Worm (Caenorhabditis elegans): ENCODE results near the gene Y6E2A.5.
A peak's percentile ranks its signal among the peaks of the same experiment; 100 is the strongest.

Gene Y6E2A.5

DNA sequence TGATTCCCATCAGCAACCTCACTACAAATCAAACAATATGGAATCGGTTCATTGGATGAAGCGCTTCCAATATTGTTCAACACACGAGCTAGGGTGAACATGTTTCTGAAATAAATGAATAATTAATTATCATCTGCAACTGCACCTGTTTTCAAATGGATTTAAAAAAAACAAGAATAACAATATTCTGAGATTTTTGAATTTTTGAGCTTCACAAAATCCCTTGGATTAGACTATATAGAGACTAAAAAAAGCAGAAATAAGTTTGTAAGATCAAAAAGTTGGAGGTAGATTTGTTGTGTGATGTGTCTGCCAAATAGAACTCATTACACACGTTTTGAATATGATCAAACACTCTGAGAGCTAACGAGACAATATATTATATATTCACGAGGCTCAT lies 18.7 kb downstream of the Y6E2A.5 start, which contains the start of gene nhr-199:
Gene nhr-199 (minus strand): TSS at position 101 of the 400 bp plus-strand sequence.
- TF ChIP-seq nhr-102 (tag; optimal IDR thresholded peaks at IDR 0.05) (no peak), cey-2 (tag; optimal IDR thresholded peaks at IDR 0.05; ENCODE audit: borderline replicate concordance, insufficient read depth) (no peak), ceh-32 (tag; optimal IDR thresholded peaks at IDR 0.05; ENCODE audit: poor library complexity) (no peak), dpl-1 (GFP tag; optimal IDR thresholded peaks at IDR 0.05) (no peak), nhr-28 (tag; optimal IDR thresholded peaks at IDR 0.05) (no peak), zfp-2 (tag; optimal IDR thresholded peaks at IDR 0.05) (no peak)

DNA sequence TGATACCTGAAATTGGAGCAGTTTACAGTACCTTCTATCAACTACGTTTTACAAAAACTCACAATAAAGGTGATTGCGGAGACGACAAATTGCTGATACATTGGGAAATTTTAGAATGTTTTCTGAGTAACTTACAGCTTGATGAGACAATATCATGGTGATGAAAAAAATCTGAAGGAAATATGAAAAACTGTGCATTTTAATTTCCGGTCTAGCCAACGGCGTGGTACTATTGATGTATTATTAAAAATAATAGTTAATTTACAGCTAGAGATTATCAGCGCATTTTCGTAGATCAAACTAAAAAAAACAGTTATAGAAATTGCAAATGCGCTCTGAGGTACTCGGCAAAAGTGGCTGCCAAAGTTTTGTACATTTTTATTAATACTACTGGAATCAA lies 20.4 kb downstream of the Y6E2A.5 start, which contains the start of gene srx-29:
Gene srx-29 (minus strand): TSS at position 101 of the 400 bp plus-strand sequence.
- no peak for TF ChIP-seq snpc-4 (tag; optimal IDR thresholded peaks at IDR 0.05)
- TF ChIP-seq saeg-2 (GFP tag; IDR thresholded peaks at IDR 0.05) = no peak
- no peak for TF ChIP-seq ceh-28 (tag; optimal IDR thresholded peaks at IDR 0.05)
- TF ChIP-seq lsy-2 (tag; optimal IDR thresholded peaks at IDR 0.05) = no peak
- no peak for TF ChIP-seq spr-3 (GFP tag; optimal IDR thresholded peaks at IDR 0.05)
- TF ChIP-seq jun-1 (tag; optimal IDR thresholded peaks at IDR 0.05) = no peak
- TF ChIP-seq F49E8.2 (tag; optimal IDR thresholded peaks at IDR 0.05; ENCODE audit: borderline replicate concordance) = no peak
- no peak for TF ChIP-seq dmd-8 (GFP tag; IDR thresholded peaks at IDR 0.05)
- no peak for TF ChIP-seq egl-43 (GFP tag; IDR thresholded peaks at IDR 0.05)
- TF ChIP-seq nhr-25 (tag; optimal IDR thresholded peaks at IDR 0.05; ENCODE audit: borderline replicate concordance, insufficient read depth) = no peak
- TF ChIP-seq tra-1 (GFP tag; IDR thresholded peaks at IDR 0.05) = no peak

DNA sequence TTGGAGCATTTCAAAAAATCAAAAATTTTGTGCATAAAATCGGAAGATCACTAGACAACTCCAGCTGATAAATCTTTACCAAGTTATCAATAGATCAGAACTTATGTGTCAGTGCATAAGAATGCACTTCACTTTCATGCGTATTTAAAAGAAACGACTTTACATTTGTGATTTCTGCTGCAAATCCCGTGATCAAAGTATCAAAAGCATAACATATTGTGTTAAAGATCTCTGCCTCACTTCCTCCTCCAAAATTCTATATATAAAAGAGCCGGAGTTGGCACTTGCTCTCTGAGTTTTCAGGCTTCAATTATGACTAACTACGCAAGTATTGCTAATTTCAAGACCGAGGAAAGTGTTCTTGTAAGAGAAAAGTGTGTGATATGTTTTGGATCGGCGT lies 24.8 kb downstream of the Y6E2A.5 start, which contains the start of gene nhr-198:
Gene nhr-198 (plus strand): TSS at position 313 of the 400 bp plus-strand sequence.
- no peak for TF ChIP-seq ZK337.2 (GFP tag; IDR thresholded peaks at IDR 0.05)
- TF ChIP-seq sdz-12 (GFP tag; optimal IDR thresholded peaks at IDR 0.05) = no peak
- no peak for TF ChIP-seq nhr-102 (tag; optimal IDR thresholded peaks at IDR 0.05)
- TF ChIP-seq ceh-82 (tag; optimal IDR thresholded peaks at IDR 0.05) = no peak
- no peak for TF ChIP-seq Y75B8A.6 (GFP tag; IDR thresholded peaks at IDR 0.05)
- no peak for TF ChIP-seq pha-4 (GFP tag; IDR thresholded peaks at IDR 0.05)
- TF ChIP-seq pha-4 (tag; optimal IDR thresholded peaks at IDR 0.05) = no peak

DNA sequence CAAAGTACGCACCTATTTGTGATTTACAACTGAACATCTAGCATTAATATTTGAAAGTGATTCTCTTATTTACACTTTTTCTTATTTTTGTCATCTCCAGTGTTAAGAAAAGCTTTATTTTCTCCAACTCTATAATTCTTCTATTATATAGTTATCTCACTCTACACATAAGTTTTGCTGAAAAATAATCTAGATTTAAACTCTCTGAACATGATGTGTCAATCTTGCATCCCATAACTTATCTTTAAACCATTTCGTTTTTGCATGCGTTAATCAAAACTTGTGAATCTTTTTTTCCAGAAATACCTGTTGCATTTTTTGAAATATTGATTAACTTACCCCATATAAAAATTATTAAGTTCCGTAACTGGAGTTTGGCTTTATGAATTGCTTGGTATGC lies 28.5 kb downstream of the Y6E2A.5 start, which contains the start of gene nhr-268:
Gene nhr-268 (plus strand): TSS at position 301 of the 400 bp plus-strand sequence.
- TF ChIP-seq dve-1 (tag; optimal IDR thresholded peaks at IDR 0.05; ENCODE audit: insufficient read depth) (no peak), php-3 (GFP tag; IDR thresholded peaks at IDR 0.05) (no peak), unc-130 (GFP tag; optimal IDR thresholded peaks at IDR 0.05) (no peak), F10B5.3 (tag; optimal IDR thresholded peaks at IDR 0.05) (no peak), hlh-11 (tag; optimal IDR thresholded peaks at IDR 0.05) (no peak), ceh-28 (tag; optimal IDR thresholded peaks at IDR 0.05) (no peak), snpc-1.2 (GFP tag; IDR thresholded peaks at IDR 0.05) (no peak), saeg-2 (GFP tag; IDR thresholded peaks at IDR 0.05) (no peak), lin-38 (GFP tag; IDR thresholded peaks at IDR 0.05) (no peak), vab-7 (GFP tag; IDR thresholded peaks at IDR 0.05) (no peak)

DNA sequence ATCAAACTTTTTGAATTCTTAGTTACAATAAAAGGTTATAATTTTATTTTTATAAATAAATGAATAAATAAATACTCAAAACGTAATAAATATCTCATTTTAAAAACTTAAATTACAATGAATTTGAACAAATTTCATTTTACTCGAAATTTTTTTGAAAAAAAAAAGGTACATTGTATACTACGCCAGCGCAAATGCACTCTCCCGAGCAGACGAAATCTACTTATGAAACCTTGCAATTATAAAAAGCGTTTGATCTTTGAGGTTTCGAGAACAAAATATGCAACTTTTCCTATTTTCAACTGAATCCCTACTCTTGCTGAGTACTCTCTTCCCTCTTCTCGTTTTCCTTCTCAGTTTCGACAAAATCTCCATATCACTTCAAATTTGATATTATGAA lies 30.8 kb downstream of the Y6E2A.5 start, which contains the start of gene nhr-197:
Gene nhr-197 (plus strand): TSS at position 301 of the 400 bp plus-strand sequence.
- TF ChIP-seq saeg-2 (GFP tag; IDR thresholded peaks at IDR 0.05) = no peak
- TF ChIP-seq unc-62 (GFP tag; optimal IDR thresholded peaks at IDR 0.05 in 1 of 2) = peak in 1 of 2 experiments; percentile 57
- TF ChIP-seq unc-62 (tag; optimal IDR thresholded peaks at IDR 0.05) = no peak
- TF ChIP-seq zfp-2 (tag; optimal IDR thresholded peaks at IDR 0.05) = no peak
- TF ChIP-seq fos-1 (tag; optimal IDR thresholded peaks at IDR 0.05) = no peak
- no peak for TF ChIP-seq nhr-10 (tag; optimal IDR thresholded peaks at IDR 0.05)
